Fruit fly (Drosophila melanogaster) whole organism, embryonic: ENCODE measurements around the gene Ms.

Experiments used
- Awh ChIP-seq: fragments of 200-800 bp; sonication (Bioruptor generic); IDR thresholded peaks from 2 replicates; pipeline ENCODE4, ENCODE4 v1.3.6; 2022; ENCODE audit warnings: missing biosample characterization, missing genetic modification characterization
- CG10979 ChIP-seq: fragments of 200-800 bp; sonication (Bioruptor generic); optimal IDR thresholded peaks from 2 replicates; lab custom pipeline; 2018; ENCODE audit warnings: missing biosample characterization, mild to moderate bottlenecking, missing genetic modification characterization, moderate library complexity
- CG1233 ChIP-seq: fragments of 200-800 bp; sonication (Bioruptor generic); optimal IDR thresholded peaks from 4 replicates; lab custom pipeline; 2018; ENCODE audit warnings: missing biosample characterization, mild to moderate bottlenecking, missing genetic modification characterization
- CG14710 ChIP-seq: fragments of 200-800 bp; sonication (Bioruptor generic); optimal IDR thresholded peaks from 3 replicates; lab custom pipeline; 2019; ENCODE audit warnings: missing biosample characterization, mild to moderate bottlenecking, missing genetic modification characterization, moderate library complexity
- CG14965 ChIP-seq: fragments of 200-800 bp; sonication (Bioruptor generic); optimal IDR thresholded peaks from 2 replicates; lab custom pipeline; 2016; ENCODE audit warnings: missing biosample characterization, missing genetic modification characterization, borderline replicate concordance
- CG15601 ChIP-seq: fragments of 200-800 bp; sonication (Bioruptor generic); optimal IDR thresholded peaks from 3 replicates; lab custom pipeline; 2019; ENCODE audit warnings: missing biosample characterization, mild to moderate bottlenecking, missing genetic modification characterization, moderate library complexity
- CG15696 ChIP-seq: fragments of 200-800 bp; sonication (Bioruptor generic); optimal IDR thresholded peaks from 2 replicates; lab custom pipeline; 2019; ENCODE audit warnings: missing biosample characterization, mild to moderate bottlenecking, missing genetic modification characterization, moderate library complexity
- CG17186 ChIP-seq: fragments of 200-800 bp; sonication (Bioruptor generic); optimal IDR thresholded peaks from 3 replicates; lab custom pipeline; 2017; ENCODE audit warnings: missing biosample characterization, missing genetic modification reagents, missing genetic modification characterization
- CG17568 ChIP-seq: fragments of 200-800 bp; sonication (Bioruptor generic); optimal IDR thresholded peaks from 2 replicates; lab custom pipeline; 2018; ENCODE audit warnings: missing biosample characterization, mild to moderate bottlenecking, missing genetic modification characterization, moderate library complexity
- CG18262 ChIP-seq: fragments of 200-800 bp; optimal IDR thresholded peaks from 3 replicates; lab custom pipeline; 2019; ENCODE audit warnings: missing biosample characterization, mild to moderate bottlenecking, missing genetic modification characterization, moderate library complexity
- CG1832 ChIP-seq: fragments of 200-800 bp; sonication (Bioruptor generic); optimal IDR thresholded peaks from 2 replicates; lab custom pipeline; 2017; ENCODE audit warnings: missing biosample characterization, mild to moderate bottlenecking, missing genetic modification characterization, inconsistent platforms
- CG31441 ChIP-seq: fragments of 200-800 bp; sonication (Bioruptor generic); IDR thresholded peaks from 2 replicates; pipeline ENCODE4 v1.3.6; 2022; ENCODE audit warnings: missing biosample characterization, missing genetic modification characterization
- CG33557 ChIP-seq: fragments of 200-800 bp; sonication (Bioruptor generic); optimal IDR thresholded peaks from 2 replicates; lab custom pipeline; 2019; ENCODE audit warnings: missing biosample characterization, mild to moderate bottlenecking, missing genetic modification characterization, moderate library complexity
- CG3407 ChIP-seq: fragments of 200-800 bp; sonication (Bioruptor generic); optimal IDR thresholded peaks from 2 replicates; lab custom pipeline; 2018; ENCODE audit warnings: missing biosample characterization, mild to moderate bottlenecking, missing genetic modification characterization
- CG4328 ChIP-seq: fragments of 200-800 bp; sonication (Bioruptor generic); optimal IDR thresholded peaks from 3 replicates; lab custom pipeline; 2017; ENCODE audit warnings: missing biosample characterization, missing genetic modification reagents, missing genetic modification characterization
- CG6813 ChIP-seq: fragments of 200-800 bp; sonication (Bioruptor generic); optimal IDR thresholded peaks from 2 replicates; lab custom pipeline; 2017; ENCODE audit warnings: missing biosample characterization, missing genetic modification characterization, mild to moderate bottlenecking, moderate library complexity, missing genetic modification reagents
- CG7372 ChIP-seq: fragments of 200-800 bp; sonication (Bioruptor generic); IDR thresholded peaks from 2 replicates; pipeline ENCODE4 v1.3.6; 2022; ENCODE audit warnings: missing biosample characterization, missing genetic modification characterization
- CG8089 ChIP-seq: fragments of 200-800 bp; sonication (Bioruptor generic); optimal IDR thresholded peaks from 3 replicates; lab custom pipeline; 2016; ENCODE audit warnings: missing biosample characterization, missing genetic modification characterization
- CG8281 ChIP-seq: fragments of 200-800 bp; sonication (Bioruptor generic); optimal IDR thresholded peaks from 2 replicates; lab custom pipeline; 2018; ENCODE audit warnings: missing biosample characterization, mild to moderate bottlenecking, missing genetic modification characterization, moderate library complexity
- CG8359 ChIP-seq: fragments of 200-800 bp; sonication (Bioruptor generic); optimal IDR thresholded peaks from 2 replicates; lab custom pipeline; 2017; ENCODE audit warnings: missing biosample characterization, mild to moderate bottlenecking, missing genetic modification characterization, borderline replicate concordance
- CG8388 ChIP-seq: fragments of 200-800 bp; sonication (Bioruptor generic); optimal IDR thresholded peaks from 2 replicates; lab custom pipeline; 2019; ENCODE audit warnings: missing biosample characterization, mild to moderate bottlenecking, missing genetic modification characterization, moderate library complexity
- CG8924 ChIP-seq: fragments of 200-800 bp; optimal IDR thresholded peaks from 3 replicates; lab custom pipeline; 2019; ENCODE audit warnings: missing biosample characterization, mild to moderate bottlenecking, missing genetic modification characterization, moderate library complexity
- CG9727 ChIP-seq: fragments of 200-800 bp; sonication (Bioruptor generic); optimal IDR thresholded peaks from 3 replicates; lab custom pipeline; 2017; ENCODE audit warnings: missing biosample characterization, mild to moderate bottlenecking, missing genetic modification characterization
- Deaf1 ChIP-seq: fragments of 200-800 bp; optimal IDR thresholded peaks from 3 replicates; lab custom pipeline; 2019; ENCODE audit warnings: missing biosample characterization, mild to moderate bottlenecking, missing genetic modification characterization, moderate library complexity
- Hr51 ChIP-seq, 2 experiments: fragments of 200-800 bp; sonication (Bioruptor generic); optimal IDR thresholded peaks; 2 replicates in 1 of 2; 3 replicates in 1 of 2; lab custom pipeline; 2016 to 2018; ENCODE audit warnings: missing biosample characterization in 2 of 2, missing genetic modification characterization in 2 of 2, mild to moderate bottlenecking in 1 of 2, moderate library complexity in 1 of 2
- MTF-1 ChIP-seq: fragments of 200-800 bp; sonication (Bioruptor generic); optimal IDR thresholded peaks from 2 replicates; lab custom pipeline; 2018; ENCODE audit warnings: missing biosample characterization, mild to moderate bottlenecking, missing genetic modification characterization, borderline replicate concordance
- NFAT ChIP-seq: fragments of 200-800 bp; sonication (Bioruptor generic); IDR thresholded peaks from 2 replicates; pipeline ENCODE4 v1.3.6; 2022; ENCODE audit warnings: missing biosample characterization, missing genetic modification characterization
- Nf-YC ChIP-seq: fragments of 200-800 bp; optimal IDR thresholded peaks from 3 replicates; lab custom pipeline; 2019; ENCODE audit warnings: missing biosample characterization, mild to moderate bottlenecking, missing genetic modification characterization, moderate library complexity
- Pdp1 ChIP-seq, 2 experiments: fragments of 200-800 bp; sonication (Bioruptor generic); optimal IDR thresholded peaks; 3 replicates each; lab custom pipeline; 2016; ENCODE audit warnings: missing biosample characterization in 2 of 2, missing genetic modification characterization in 2 of 2, mild to moderate bottlenecking in 1 of 2, moderate library complexity in 1 of 2
- Sry-β ChIP-seq: fragments of 200-800 bp; sonication (Bioruptor generic); optimal IDR thresholded peaks from 2 replicates; lab custom pipeline; 2018; ENCODE audit warnings: missing biosample characterization, mild to moderate bottlenecking, missing genetic modification characterization, moderate library complexity
- ap ChIP-seq: fragments of 200-800 bp; sonication (Bioruptor generic); IDR thresholded peaks from 2 replicates; pipeline ENCODE4 v1.3.6; 2022; ENCODE audit warnings: missing biosample characterization, missing genetic modification characterization
- bsh ChIP-seq, 2 experiments: fragments of 200-800 bp; sonication (Bioruptor generic); optimal IDR thresholded peaks; 2 replicates each; lab custom pipeline; 2017 to 2018; ENCODE audit warnings: mild to moderate bottlenecking in 2 of 2, missing biosample characterization in 2 of 2, missing genetic modification characterization in 2 of 2, moderate library complexity in 1 of 2
- crol ChIP-seq: fragments of 200-800 bp; sonication (Bioruptor generic); IDR thresholded peaks from 2 replicates; pipeline ENCODE4 v1.3.6; 2022; ENCODE audit warnings: missing biosample characterization, missing genetic modification characterization
- dmrt11E ChIP-seq: fragments of 200-800 bp; sonication (Bioruptor generic); optimal IDR thresholded peaks from 3 replicates; lab custom pipeline; 2018; ENCODE audit warnings: missing biosample characterization, mild to moderate bottlenecking, missing genetic modification characterization, moderate library complexity
- ham ChIP-seq: fragments of 200-800 bp; sonication (Bioruptor generic); IDR thresholded peaks from 2 replicates; pipeline ENCODE4 v1.3.6; 2022; ENCODE audit warnings: missing biosample characterization, missing genetic modification characterization
- insv ChIP-seq, 2 experiments: fragments of 200-800 bp; sonication (Bioruptor generic); optimal IDR thresholded peaks; 3 replicates each; lab custom pipeline; 2016 to 2018; ENCODE audit warnings: missing biosample characterization in 2 of 2, missing genetic modification characterization in 2 of 2
- p53 ChIP-seq: fragments of 200-800 bp; sonication (Bioruptor generic); optimal IDR thresholded peaks from 2 replicates; lab custom pipeline; 2016; ENCODE audit warnings: missing biosample characterization, missing genetic modification characterization
- pita ChIP-seq: fragments of 200-800 bp; sonication (Bioruptor generic); optimal IDR thresholded peaks from 2 replicates; lab custom pipeline; 2017; ENCODE audit warnings: missing biosample characterization, mild to moderate bottlenecking, missing genetic modification characterization
- pzg ChIP-seq: fragments of 200-800 bp; sonication (Bioruptor generic); optimal IDR thresholded peaks from 3 replicates; lab custom pipeline; 2018; ENCODE audit warnings: missing biosample characterization, mild to moderate bottlenecking, missing genetic modification characterization, moderate library complexity
- ranshi ChIP-seq: fragments of 200-800 bp; sonication (Bioruptor generic); IDR thresholded peaks from 2 replicates; pipeline ENCODE4 v1.3.6; 2022; ENCODE audit warnings: missing biosample characterization, missing genetic modification characterization
- salm ChIP-seq: fragments of 200-800 bp; sonication (Bioruptor generic); optimal IDR thresholded peaks from 2 replicates; lab custom pipeline; 2018; ENCODE audit warnings: missing biosample characterization, mild to moderate bottlenecking, missing genetic modification characterization
- sc ChIP-seq, 3 experiments: fragments of >200 bp in 2 of 3; fragments of 200-800 bp in 1 of 3; sonication (Bioruptor generic) in 1 of 3; optimal IDR thresholded peaks; 2 replicates in 2 of 3; 3 replicates in 1 of 3; lab custom pipeline; 2017; ENCODE audit warnings: mild to moderate bottlenecking in 1 of 3, missing biosample characterization in 1 of 3, missing genetic modification characterization in 1 of 3, missing genetic modification reagents in 1 of 3
- sqz ChIP-seq: fragments of 200-800 bp; sonication (Bioruptor generic); optimal IDR thresholded peaks from 3 replicates; lab custom pipeline; 2018; ENCODE audit warnings: missing biosample characterization, mild to moderate bottlenecking, missing genetic modification characterization
- stc ChIP-seq: fragments of 200-800 bp; sonication (Bioruptor generic); IDR thresholded peaks from 2 replicates; pipeline ENCODE4 v1.3.6; 2022; ENCODE audit warnings: missing biosample characterization, missing genetic modification characterization
- wek ChIP-seq: fragments of 200-800 bp; sonication (Bioruptor generic); optimal IDR thresholded peaks from 3 replicates; lab custom pipeline; 2018; ENCODE audit warnings: missing biosample characterization, mild to moderate bottlenecking, missing genetic modification characterization, moderate library complexity
- wor ChIP-seq: fragments of 200-800 bp; sonication (Bioruptor generic); IDR thresholded peaks from 2 replicates; pipeline ENCODE4 v1.3.6; 2022; ENCODE audit warnings: missing biosample characterization, missing genetic modification characterization
- zfh2 ChIP-seq: fragments of 200-800 bp; sonication (Bioruptor generic); optimal IDR thresholded peaks from 2 replicates; lab custom pipeline; 2016; ENCODE audit warnings: missing biosample characterization, missing genetic modification characterization

Gene Ms

DNA sequence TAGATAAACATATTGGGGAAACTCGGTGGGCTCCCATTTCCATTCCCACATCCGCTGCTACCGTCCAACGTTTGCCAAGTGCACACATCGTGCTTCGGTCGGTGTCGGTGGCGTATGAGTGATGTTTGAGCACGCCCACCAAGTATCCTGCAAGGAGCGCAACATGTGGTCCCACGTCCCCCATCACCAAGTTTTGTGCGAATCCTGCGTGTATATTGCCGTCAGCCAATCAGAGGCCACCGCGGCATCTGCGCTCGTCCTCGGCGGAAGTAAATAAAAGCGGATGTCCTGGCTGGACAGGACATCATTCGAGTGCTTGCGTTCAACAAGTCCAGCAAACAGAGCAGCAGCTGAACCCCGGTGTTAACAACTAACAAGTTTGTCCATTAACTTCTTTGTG, at the start of gene Ms:
Ms (plus strand) TSS at position 301 of the 400 bp plus-strand sequence.
- TF ChIP-seq NFAT (GFP tag; lab: Robert Waterston, UW) (no peak), Deaf1 (tag; lab: Kevin White, UChicago) (no peak), ham (GFP tag; lab: Robert Waterston, UW) (no peak), CG7372 (0 out of 2 replicates have a peak, but pooled peaks have one; percentile 12), crol (GFP tag; lab: Robert Waterston, UW) (no peak)

DNA sequence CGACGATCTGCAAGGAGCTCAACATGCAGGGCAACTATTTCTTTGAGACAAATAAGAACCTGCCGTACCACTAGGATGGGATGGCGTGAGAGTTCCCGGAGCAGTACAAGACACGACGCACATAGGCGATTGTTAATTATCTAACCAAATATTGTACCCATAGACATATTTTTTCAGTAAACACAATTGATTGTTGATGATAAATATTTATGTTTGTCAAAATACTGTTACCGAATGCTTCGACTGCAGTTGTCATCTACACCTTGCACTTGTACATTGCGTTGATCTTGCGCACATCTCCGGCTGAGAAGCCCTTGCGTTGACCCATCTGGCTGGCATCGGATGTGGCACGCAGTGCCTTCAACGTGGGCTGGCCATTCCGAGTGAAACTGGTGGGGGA, 48.2 kb upstream of the Ms start:
- TF ChIP-seq CG3407 (GFP tag; lab: Kevin White, UChicago) (peak; percentile 57), pzg (GFP tag; lab: Kevin White, UChicago) (no peak), CG8359 (peak; percentile 60), p53 (no peak), CG33557 (GFP tag; lab: Kevin White, UChicago) (peak; percentile 83), CG15696 (peak; percentile 58), MTF-1 (GFP tag; lab: Kevin White, UChicago) (peak; percentile 58), CG31441 (GFP tag; lab: Robert Waterston, UW) (peak; percentile 58; the same call in 1 of the 2 replicates), Sry-β (GFP tag; lab: Kevin White, UChicago) (peak; percentile 35), CG8281 (no peak), pita (GFP tag; lab: Kevin White, UChicago) (no peak), CG8089 (peak; percentile 15), CG18262 (peak; percentile 50), CG9727 (GFP tag; lab: Kevin White, UChicago) (peak; percentile 8), stc (GFP tag; lab: Robert Waterston, UW) (no peak), sc (optimal IDR thresholded peaks at IDR 0.05; lab: Kevin White, UChicago) (no peak), sc (GFP tag; optimal IDR thresholded peaks at IDR 0.05; lab: Kevin White, UChicago) (peak; percentile 10), CG8924 (peak; percentile 22), CG6813 (GFP tag; lab: Kevin White, UChicago) (peak; percentile 72), Awh (GFP tag; lab: Robert Waterston, UW) (0 out of 2 replicates have a peak, but pooled peaks have one; percentile 28), zfh2 (GFP tag; lab: Kevin White, UChicago) (no peak), Hr51 (GFP tag; optimal IDR thresholded peaks at IDR 0.05; lab: Kevin White, UChicago) (no peak), salm (tag; lab: Kevin White, UChicago) (peak; percentile 33), CG4328 (GFP tag; lab: Kevin White, UChicago) (peak; percentile 27), wek (GFP tag; lab: Kevin White, UChicago) (peak; percentile 61), dmrt11E (tag; lab: Kevin White, UChicago) (peak; percentile 66), CG8388 (peak; percentile 14), CG17568 (GFP tag; lab: Kevin White, UChicago) (peak; percentile 27), CG17186 (GFP tag; lab: Kevin White, UChicago) (peak; percentile 23), Nf-YC (tag; lab: Kevin White, UChicago) (no peak), sqz (GFP tag; lab: Kevin White, UChicago) (peak; percentile 26), CG1233 (GFP tag; lab: Kevin White, UChicago) (peak; percentile 46), insv (GFP tag; optimal IDR thresholded peaks at IDR 0.05; lab: Kevin White, UChicago) (no peak), wor (GFP tag; lab: Robert Waterston, UW) (no peak), CG1832 (no peak), CG10979 (tag; lab: Kevin White, UChicago) (peak; percentile 55), CG14710 (tag; lab: Kevin White, UChicago) (peak; percentile 71), ap (GFP tag; lab: Robert Waterston, UW) (no peak), Pdp1 (GFP tag; optimal IDR thresholded peaks at IDR 0.05; lab: Kevin White, UChicago) (peak in 1 of 2 experiments; percentile 5), CG15601 (tag; lab: Kevin White, UChicago) (peak; percentile 83), CG14965 (GFP tag; lab: Kevin White, UChicago) (no peak), bsh (GFP tag; optimal IDR thresholded peaks at IDR 0.05; lab: Kevin White, UChicago) (peak in 1 of 2 experiments; percentile 84), ranshi (no peak)
